Fruit fly (Drosophila melanogaster) whole organism, embryonic: Measurements from ENCODE around the gene ball.

ENCODE experiments used
- Abd-B ChIP-seq: fragments of 200-800 bp; sonication (Bioruptor generic); optimal IDR thresholded peaks from 2 replicates; lab custom pipeline; 2018; ENCODE audit warnings: missing biosample characterization, mild to moderate bottlenecking, missing genetic modification characterization, moderate library complexity
- Atf3 ChIP-seq: fragments of 200-800 bp; sonication (Bioruptor generic); optimal IDR thresholded peaks from 3 replicates; lab custom pipeline; 2016; ENCODE audit warnings: missing biosample characterization, missing genetic modification characterization
- CG10209 ChIP-seq: fragments of 200-800 bp; sonication (Bioruptor generic); optimal IDR thresholded peaks from 3 replicates; lab custom pipeline; 2017; ENCODE audit warnings: missing biosample characterization, mild to moderate bottlenecking, missing genetic modification characterization, missing genetic modification reagents
- CG10267 ChIP-seq: fragments of 200-800 bp; sonication (Bioruptor generic); optimal IDR thresholded peaks from 2 replicates; lab custom pipeline; 2018; ENCODE audit warnings: missing biosample characterization, mild to moderate bottlenecking, missing genetic modification characterization, moderate library complexity
- CG10321 ChIP-seq: fragments of 200-800 bp; sonication (Bioruptor generic); IDR thresholded peaks from 2 replicates; pipeline ENCODE4 v1.3.6; 2022; ENCODE audit warnings: missing biosample characterization, missing genetic modification characterization
- CG11093 ChIP-seq: fragments of 200-800 bp; sonication (Bioruptor generic); IDR thresholded peaks from 3 replicates; pipeline ENCODE4 v1.3.6; 2022; ENCODE audit warnings: missing biosample characterization, missing genetic modification characterization
- CG12104 ChIP-seq: fragments of 200-800 bp; sonication (Bioruptor generic); optimal IDR thresholded peaks from 3 replicates; lab custom pipeline; 2016; ENCODE audit warnings: missing biosample characterization, missing genetic modification characterization
- CG13894 ChIP-seq: fragments of 200-800 bp; sonication (Bioruptor generic); optimal IDR thresholded peaks from 3 replicates; lab custom pipeline; 2018; ENCODE audit warnings: missing biosample characterization, mild to moderate bottlenecking, missing genetic modification characterization, moderate library complexity
- CG14014 ChIP-seq: fragments of 200-800 bp; sonication (Bioruptor generic); IDR thresholded peaks from 2 replicates; pipeline ENCODE4 v1.3.6; 2022; ENCODE audit warnings: missing biosample characterization, missing genetic modification characterization
- CG14441 ChIP-seq: fragments of 200-800 bp; sonication (Bioruptor generic); IDR thresholded peaks from 2 replicates; pipeline ENCODE4 v1.3.6; 2022; ENCODE audit warnings: missing biosample characterization, missing genetic modification characterization
- CG14667 ChIP-seq: fragments of 200-800 bp; sonication (Bioruptor generic); IDR thresholded peaks from 2 replicates; pipeline ENCODE4 v1.3.6; 2022; ENCODE audit warnings: missing biosample characterization, missing genetic modification characterization
- CG15601 ChIP-seq: fragments of 200-800 bp; sonication (Bioruptor generic); optimal IDR thresholded peaks from 3 replicates; lab custom pipeline; 2019; ENCODE audit warnings: missing biosample characterization, mild to moderate bottlenecking, missing genetic modification characterization, moderate library complexity
- CG16779 ChIP-seq: fragments of 200-800 bp; sonication (Bioruptor generic); IDR thresholded peaks from 2 replicates; pipeline ENCODE4 v1.3.6; 2022; ENCODE audit warnings: missing biosample characterization, missing genetic modification characterization
- CG16863 ChIP-seq: fragments of 200-800 bp; sonication (Bioruptor generic); optimal IDR thresholded peaks from 3 replicates; lab custom pipeline; 2016; ENCODE audit warnings: missing biosample characterization, missing genetic modification characterization
- CG17359 ChIP-seq: fragments of 200-800 bp; sonication (Bioruptor generic); optimal IDR thresholded peaks from 3 replicates; lab custom pipeline; 2018; ENCODE audit warnings: missing biosample characterization, mild to moderate bottlenecking, missing genetic modification characterization, moderate library complexity
- CG1792 ChIP-seq: fragments of 200-800 bp; sonication (Bioruptor generic); optimal IDR thresholded peaks from 2 replicates; lab custom pipeline; 2016; ENCODE audit warnings: missing biosample characterization, missing genetic modification characterization
- CG1832 ChIP-seq: fragments of 200-800 bp; sonication (Bioruptor generic); optimal IDR thresholded peaks from 2 replicates; lab custom pipeline; 2017; ENCODE audit warnings: missing biosample characterization, mild to moderate bottlenecking, missing genetic modification characterization, inconsistent platforms
- CG2120 ChIP-seq: fragments of 200-800 bp; sonication (Bioruptor generic); optimal IDR thresholded peaks from 3 replicates; lab custom pipeline; 2016; ENCODE audit warnings: missing biosample characterization, missing genetic modification characterization
- CG2875 ChIP-seq: fragments of 200-800 bp; sonication (Bioruptor generic); optimal IDR thresholded peaks from 2 replicates; lab custom pipeline; 2017; ENCODE audit warnings: missing biosample characterization, mild to moderate bottlenecking, missing genetic modification characterization, missing genetic modification reagents
- CG32532 ChIP-seq: fragments of 200-800 bp; sonication (Bioruptor generic); IDR thresholded peaks from 2 replicates; pipeline ENCODE4 v1.3.6; 2022; ENCODE audit warnings: missing biosample characterization, missing genetic modification characterization
- CG32767 ChIP-seq: fragments of 200-800 bp; sonication (Bioruptor generic); IDR thresholded peaks from 2 replicates; pipeline ENCODE4 v1.3.6; 2022; ENCODE audit warnings: missing biosample characterization, missing genetic modification characterization
- CG3847 ChIP-seq: fragments of 200-800 bp; sonication (Bioruptor generic); IDR thresholded peaks from 2 replicates; pipeline ENCODE4 v1.3.6; 2022; ENCODE audit warnings: missing biosample characterization, missing genetic modification characterization
- CG4328 ChIP-seq: fragments of 200-800 bp; sonication (Bioruptor generic); optimal IDR thresholded peaks from 3 replicates; lab custom pipeline; 2017; ENCODE audit warnings: missing biosample characterization, missing genetic modification reagents, missing genetic modification characterization
- CG5180 ChIP-seq: fragments of 200-800 bp; sonication (Bioruptor generic); optimal IDR thresholded peaks from 3 replicates; lab custom pipeline; 2017; ENCODE audit warnings: missing biosample characterization, missing genetic modification characterization, mild to moderate bottlenecking, moderate library complexity, missing genetic modification reagents
- CG6175 ChIP-seq: fragments of 200-800 bp; sonication (Bioruptor generic); IDR thresholded peaks from 3 replicates; pipeline ENCODE4 v1.3.6; 2022; ENCODE audit warnings: missing biosample characterization, missing genetic modification characterization
- CG6272 ChIP-seq: fragments of 200-800 bp; sonication (Bioruptor generic); IDR thresholded peaks from 2 replicates; pipeline ENCODE4 v1.3.6; 2022; ENCODE audit warnings: missing biosample characterization, missing genetic modification characterization
- CG7271 ChIP-seq: fragments of 200-800 bp; sonication (Bioruptor generic); optimal IDR thresholded peaks from 2 replicates; lab custom pipeline; 2018; ENCODE audit warnings: missing biosample characterization, mild to moderate bottlenecking, missing genetic modification characterization, moderate library complexity
- CG8924 ChIP-seq: fragments of 200-800 bp; optimal IDR thresholded peaks from 3 replicates; lab custom pipeline; 2019; ENCODE audit warnings: missing biosample characterization, mild to moderate bottlenecking, missing genetic modification characterization, moderate library complexity
- CG9932 ChIP-seq: fragments of 200-800 bp; sonication (Bioruptor generic); IDR thresholded peaks from 2 replicates; pipeline ENCODE4 v1.3.6; 2022; ENCODE audit warnings: missing biosample characterization, missing genetic modification characterization
- Doc3 ChIP-seq: fragments of 200-800 bp; sonication (Bioruptor generic); IDR thresholded peaks from 3 replicates; pipeline ENCODE4 v1.3.6; 2022; ENCODE audit warnings: missing biosample characterization, missing genetic modification characterization; ENCODE audit not compliant: partially characterized antibody
- ERR ChIP-seq: fragments of 200-800 bp; sonication (Bioruptor generic); optimal IDR thresholded peaks from 2 replicates; lab custom pipeline; 2016; ENCODE audit warnings: missing biosample characterization, missing genetic modification characterization
- Eip74EF ChIP-seq, 2 experiments: fragments of 200-800 bp in 1 of 2; fragments of >200 bp in 1 of 2; sonication (Bioruptor generic) in 1 of 2; optimal IDR thresholded peaks; 2 replicates each; lab custom pipeline; 2017 to 2019; ENCODE audit warnings: missing biosample characterization in 2 of 2, missing genetic modification characterization in 2 of 2, mild to moderate bottlenecking in 1 of 2, moderate library complexity in 1 of 2
- Hey ChIP-seq: fragments of 200-800 bp; sonication (Bioruptor generic); optimal IDR thresholded peaks from 3 replicates; lab custom pipeline; 2018; ENCODE audit warnings: missing biosample characterization, mild to moderate bottlenecking, missing genetic modification characterization
- Med ChIP-seq: fragments of 200-800 bp; sonication (Bioruptor generic); peaks from one replicate; lab custom pipeline; 2016; ENCODE audit warnings: missing biosample characterization, missing genetic modification characterization, mild to moderate bottlenecking, inconsistent platforms, moderate library complexity
- Nf-YC ChIP-seq: fragments of 200-800 bp; optimal IDR thresholded peaks from 3 replicates; lab custom pipeline; 2019; ENCODE audit warnings: missing biosample characterization, mild to moderate bottlenecking, missing genetic modification characterization, moderate library complexity
- PHDP ChIP-seq: fragments of 200-800 bp; sonication (Bioruptor generic); optimal IDR thresholded peaks from 3 replicates; lab custom pipeline; 2018; ENCODE audit warnings: missing biosample characterization, mild to moderate bottlenecking, missing genetic modification characterization, moderate library complexity
- Ptx1 ChIP-seq: fragments of 200-800 bp; sonication (Bioruptor generic); IDR thresholded peaks from 2 replicates; pipeline ENCODE4 v1.3.6; 2022; ENCODE audit warnings: missing biosample characterization, missing genetic modification characterization
- br ChIP-seq: fragments of >200 bp; optimal IDR thresholded peaks from 2 replicates; lab custom pipeline; 2017
- cad ChIP-seq: fragments of >200 bp; optimal IDR thresholded peaks from 2 replicates; lab custom pipeline; 2017; ENCODE audit warnings: missing biosample characterization, missing genetic modification characterization
- chif ChIP-seq, 2 experiments: fragments of 200-800 bp; sonication (Bioruptor generic); optimal IDR thresholded peaks; 3 replicates each; lab custom pipeline; 2016; ENCODE audit warnings: missing biosample characterization in 2 of 2, missing genetic modification characterization in 2 of 2
- gt ChIP-seq: fragments of 200-800 bp; sonication (Bioruptor generic); IDR thresholded peaks from 2 replicates; pipeline ENCODE4 v1.3.6; 2022; ENCODE audit warnings: missing biosample characterization, missing genetic modification characterization
- kay ChIP-seq: fragments of 200-800 bp; sonication (Bioruptor generic); optimal IDR thresholded peaks from 2 replicates; lab custom pipeline; 2016; ENCODE audit warnings: missing biosample characterization, missing genetic modification characterization
- lmd ChIP-seq: fragments of 200-800 bp; sonication (Bioruptor generic); IDR thresholded peaks from 2 replicates; pipeline ENCODE4 v1.3.6; 2022; ENCODE audit warnings: missing biosample characterization, missing genetic modification characterization
- lola ChIP-seq, 3 experiments: fragments of >200 bp in 2 of 3; fragments of 200-800 bp in 1 of 3; sonication (Bioruptor generic) in 1 of 3; optimal IDR thresholded peaks; 2 replicates each; lab custom pipeline; 2017 to 2019; ENCODE audit warnings: missing biosample characterization in 3 of 3, missing genetic modification characterization in 3 of 3, mild to moderate bottlenecking in 1 of 3, moderate library complexity in 1 of 3
- pb ChIP-seq: fragments of 200-800 bp; sonication (Bioruptor generic); optimal IDR thresholded peaks from 3 replicates; lab custom pipeline; 2016; ENCODE audit warnings: missing biosample characterization, missing genetic modification characterization
- salm ChIP-seq: fragments of 200-800 bp; sonication (Bioruptor generic); optimal IDR thresholded peaks from 2 replicates; lab custom pipeline; 2018; ENCODE audit warnings: missing biosample characterization, mild to moderate bottlenecking, missing genetic modification characterization
- slp2 ChIP-seq: fragments of 200-800 bp; sonication (Bioruptor generic); optimal IDR thresholded peaks from 2 replicates; lab custom pipeline; 2016; ENCODE audit warnings: missing biosample characterization, missing genetic modification characterization
- so ChIP-seq: fragments of 200-800 bp; sonication (Bioruptor generic); IDR thresholded peaks from 3 replicates; pipeline ENCODE4 v1.3.6; 2022; ENCODE audit warnings: missing biosample characterization, missing genetic modification characterization
- tin ChIP-seq: fragments of 200-800 bp; sonication (Bioruptor generic); optimal IDR thresholded peaks from 3 replicates; lab custom pipeline; 2016; ENCODE audit warnings: missing biosample characterization, missing genetic modification characterization
- usp ChIP-seq: fragments of >200 bp; optimal IDR thresholded peaks from 2 replicates; lab custom pipeline; 2017; ENCODE audit warnings: missing biosample characterization, missing genetic modification characterization

Gene ball

dm6 chr3R:26888086-26888724, 21.6 kb upstream of the ball start (continued):
- TF ChIP-seq CG8924 (tag; lab: Kevin White, UChicago) (peak; percentile 37), CG10209 (GFP tag; lab: Kevin White, UChicago) (peak; percentile 30), CG6272 (GFP tag; lab: Robert Waterston, UW) (0 out of 2 replicates have a peak, but pooled peaks have one; percentile 17), CG15601 (tag; lab: Kevin White, UChicago) (peak; percentile 35), lmd (GFP tag; lab: Robert Waterston, UW) (peak; percentile 55), CG5180 (GFP tag; lab: Kevin White, UChicago) (no peak), CG13894 (tag; lab: Kevin White, UChicago) (peak; percentile 81), CG32767 (GFP tag; lab: Robert Waterston, UW) (peak; percentile 48; the same call in 1 of the 2 replicates), tin (GFP tag; lab: Kevin White, UChicago) (no peak), CG16779 (GFP tag; lab: Robert Waterston, UW) (no peak), CG1832 (no peak), br (lab: Kevin White, UChicago) (no peak), CG10321 (GFP tag; lab: Robert Waterston, UW) (peak; percentile 82), Hey (tag; lab: Kevin White, UChicago) (no peak), CG11093 (GFP tag; lab: Robert Waterston, UW) (no peak), slp2 (GFP tag; lab: Kevin White, UChicago) (peak; percentile 16), CG14441 (GFP tag; lab: Robert Waterston, UW) (peak; percentile 55; the same call in 1 of the 2 replicates), Med (peak; percentile 88), cad (GFP tag; lab: Kevin White, UChicago) (peak; percentile 89), chif (GFP tag; optimal IDR thresholded peaks at IDR 0.05; lab: Kevin White, UChicago) (peak in 1 of 2 experiments; percentile 36), CG1792 (GFP tag; lab: Kevin White, UChicago) (no peak), ERR (GFP tag; lab: Kevin White, UChicago) (no peak), pb (GFP tag; lab: Kevin White, UChicago) (no peak), CG32532 (peak; percentile 54; the same call in 1 of the 2 replicates), Doc3 (no peak), kay (GFP tag; lab: Kevin White, UChicago) (peak; percentile 11), Atf3 (GFP tag; lab: Kevin White, UChicago) (no peak), gt (GFP tag; lab: Robert Waterston, UW) (no peak), Nf-YC (peak; percentile 58), CG2120 (GFP tag; lab: Kevin White, UChicago) (peak; percentile 63), CG9932 (GFP tag; lab: Robert Waterston, UW) (peak; percentile 52), CG12104 (peak; percentile 21), Ptx1 (GFP tag; lab: Robert Waterston, UW) (peak; percentile 71), CG3847 (peak; percentile 41), CG2875 (peak; percentile 23), CG16863 (GFP tag; lab: Kevin White, UChicago) (peak; percentile 32), CG14014 (GFP tag; lab: Robert Waterston, UW) (peak; percentile 53; the same call in 1 of the 2 replicates), salm (tag; lab: Kevin White, UChicago) (no peak), Abd-B (GFP tag; lab: Kevin White, UChicago) (peak; percentile 55), lola (GFP tag; optimal IDR thresholded peaks at IDR 0.05; lab: Kevin White, UChicago) (peak in 1 of 3 experiments; percentile 4), usp (no peak), so (GFP tag; lab: Robert Waterston, UW) (peak; percentile 42; the same call in 1 of the 3 replicates), CG17359 (peak; percentile 25), CG6175 (GFP tag; lab: Robert Waterston, UW) (0 out of 3 replicates have a peak, but pooled peaks have one; percentile 28), CG4328 (GFP tag; lab: Kevin White, UChicago) (peak; percentile 51), CG10267 (peak; percentile 32), CG7271 (no peak), Eip74EF (GFP tag; optimal IDR thresholded peaks at IDR 0.05; lab: Kevin White, UChicago) (peak in 1 of 2 experiments; percentile 60), PHDP (tag; lab: Kevin White, UChicago) (peak; percentile 54), CG14667 (GFP tag; lab: Robert Waterston, UW) (no peak)
